Worm (Caenorhabditis elegans): ENCODE results near the gene Y14H12A.2.

- TF ChIP-seq ceh-28 (tag; optimal IDR thresholded peaks at IDR 0.05) (no peak), snpc-4 (tag; optimal IDR thresholded peaks at IDR 0.05) (no peak), ztf-11 (tag; optimal IDR thresholded peaks at IDR 0.05) (no peak), nhr-76 (tag; optimal IDR thresholded peaks at IDR 0.05) (no peak), fkh-10 (GFP tag; optimal IDR thresholded peaks at IDR 0.05) (no peak), unc-62 (GFP tag; optimal IDR thresholded peaks at IDR 0.05) (no peak), nhr-12 (tag; optimal IDR thresholded peaks at IDR 0.05) (no peak), lin-15B (tag; optimal IDR thresholded peaks at IDR 0.05) (no peak), aly-2 (tag; optimal IDR thresholded peaks at IDR 0.05) (no peak), pqm-1 (tag; optimal IDR thresholded peaks at IDR 0.05) (no peak)
These were observed 31.8 kb downstream of the Y14H12A.2 start for ce11 chrII:3957455-3958212.

Data from whole organism, L3 larva.